Fruit fly (Drosophila melanogaster) whole organism, adult: ENCODE data around the gene CG6729.

Source experiments
- CG11617 ChIP-seq: fragments of 200-800 bp; sonication (Bioruptor generic); optimal IDR thresholded peaks from 2 replicates; lab custom pipeline; 2017; ENCODE audit warnings: mild to moderate bottlenecking, missing biosample characterization, missing genetic modification reagents, missing genetic modification characterization
- CG12768 ChIP-seq: fragments of 200-800 bp; sonication (Bioruptor generic); optimal IDR thresholded peaks from 2 replicates; lab custom pipeline; 2017; ENCODE audit warnings: missing biosample characterization, missing genetic modification characterization, mild to moderate bottlenecking, moderate library complexity, missing genetic modification reagents
- CG14711 ChIP-seq: fragments of 200-800 bp; sonication (Bioruptor generic); optimal IDR thresholded peaks from 2 replicates; lab custom pipeline; 2018; ENCODE audit warnings: missing biosample characterization, mild to moderate bottlenecking, missing genetic modification characterization, moderate library complexity
- CG1620 ChIP-seq: fragments of 200-800 bp; sonication (Bioruptor generic); optimal IDR thresholded peaks from 2 replicates; lab custom pipeline; 2016; ENCODE audit warnings: missing biosample characterization, missing genetic modification characterization
- CG33017 ChIP-seq: fragments of 200-800 bp; sonication (Bioruptor generic); optimal IDR thresholded peaks from 2 replicates; lab custom pipeline; 2018; ENCODE audit warnings: missing biosample characterization, mild to moderate bottlenecking, missing genetic modification characterization, moderate library complexity
- CG5204 ChIP-seq: fragments of 200-800 bp; sonication (Bioruptor generic); optimal IDR thresholded peaks from 2 replicates; lab custom pipeline; 2016; ENCODE audit warnings: missing biosample characterization, missing genetic modification characterization
- CG7045 ChIP-seq: fragments of 200-800 bp; sonication (Bioruptor generic); optimal IDR thresholded peaks from 2 replicates; lab custom pipeline; 2017; ENCODE audit warnings: missing biosample characterization, mild to moderate bottlenecking, missing genetic modification characterization
- CG7101 ChIP-seq: fragments of 200-800 bp; sonication (Bioruptor generic); optimal IDR thresholded peaks from 2 replicates; lab custom pipeline; 2018; ENCODE audit warnings: missing biosample characterization, mild to moderate bottlenecking, missing genetic modification characterization, moderate library complexity
- Clk ChIP-seq: fragments of 200-800 bp; sonication (Bioruptor generic); optimal IDR thresholded peaks from 2 replicates; lab custom pipeline; 2017; ENCODE audit warnings: missing biosample characterization, missing genetic modification characterization
- Crg-1 ChIP-seq: fragments of 200-800 bp; sonication (Bioruptor generic); optimal IDR thresholded peaks from 2 replicates; lab custom pipeline; 2016; ENCODE audit warnings: missing biosample characterization, missing genetic modification characterization
- Hr96 ChIP-seq: fragments of 200-800 bp; sonication (Bioruptor generic); optimal IDR thresholded peaks from 2 replicates; lab custom pipeline; 2016; ENCODE audit warnings: missing biosample characterization, missing genetic modification characterization
- Mnt ChIP-seq: fragments of 200-800 bp; sonication (Bioruptor generic); optimal IDR thresholded peaks from 2 replicates; lab custom pipeline; 2016; ENCODE audit warnings: missing biosample characterization, mild to moderate bottlenecking, missing genetic modification characterization
- bab1 ChIP-seq: fragments of 200-800 bp; sonication (Bioruptor generic); optimal IDR thresholded peaks from 3 replicates; lab custom pipeline; 2019; ENCODE audit warnings: missing biosample characterization, mild to moderate bottlenecking, missing genetic modification characterization, moderate library complexity
- cic ChIP-seq: fragments of 200-800 bp; sonication (Bioruptor generic); optimal IDR thresholded peaks from 2 replicates; lab custom pipeline; 2017; ENCODE audit warnings: missing biosample characterization, mild to moderate bottlenecking, missing genetic modification characterization, moderate library complexity
- cnc ChIP-seq, 2 experiments: fragments of >200 bp; optimal IDR thresholded peaks; 2 replicates each; lab custom pipeline; 2017
- kay ChIP-seq: fragments of 200-800 bp; sonication (Bioruptor generic); peaks from one replicate; lab custom pipeline; 2016; ENCODE audit warnings: missing biosample characterization, missing genetic modification characterization, borderline replicate concordance
- ovo ChIP-seq: fragments of 200-800 bp; sonication (Bioruptor generic); optimal IDR thresholded peaks from 2 replicates; lab custom pipeline; 2016; ENCODE audit warnings: missing biosample characterization, missing genetic modification characterization
- pad ChIP-seq: fragments of 200-800 bp; sonication (Bioruptor generic); optimal IDR thresholded peaks from 3 replicates; lab custom pipeline; 2017; ENCODE audit warnings: missing biosample characterization, missing genetic modification characterization, mild to moderate bottlenecking, moderate library complexity, missing genetic modification reagents
- tj ChIP-seq: fragments of 200-800 bp; sonication (Bioruptor generic); optimal IDR thresholded peaks from 3 replicates; lab custom pipeline; 2017; ENCODE audit warnings: missing biosample characterization, mild to moderate bottlenecking, missing genetic modification characterization, moderate library complexity
- toe ChIP-seq: fragments of 200-800 bp; sonication (Bioruptor generic); optimal IDR thresholded peaks from 2 replicates; lab custom pipeline; 2016; ENCODE audit warnings: missing biosample characterization, missing genetic modification characterization

The CG6729 gene

DNA sequence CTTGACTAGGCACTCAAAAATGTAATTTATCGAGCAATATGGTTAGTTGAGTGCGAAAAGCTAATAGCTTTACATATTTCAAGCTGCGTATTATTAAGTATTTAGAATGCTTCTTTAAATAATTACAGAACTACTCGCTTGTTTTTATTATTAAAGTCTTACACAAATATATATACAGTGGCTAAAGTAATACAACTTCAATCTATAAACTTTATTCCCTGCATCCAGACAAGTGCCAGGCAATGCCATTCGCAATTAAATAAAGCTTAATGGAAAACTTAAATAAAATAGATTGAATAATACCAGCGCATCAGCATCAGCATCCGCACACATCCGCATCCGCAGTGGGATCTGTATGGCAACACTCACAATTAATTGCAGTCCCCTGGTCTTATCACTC is 37.5 kb downstream of the CG6729 start:
- TF ChIP-seq Crg-1, result no peak

DNA sequence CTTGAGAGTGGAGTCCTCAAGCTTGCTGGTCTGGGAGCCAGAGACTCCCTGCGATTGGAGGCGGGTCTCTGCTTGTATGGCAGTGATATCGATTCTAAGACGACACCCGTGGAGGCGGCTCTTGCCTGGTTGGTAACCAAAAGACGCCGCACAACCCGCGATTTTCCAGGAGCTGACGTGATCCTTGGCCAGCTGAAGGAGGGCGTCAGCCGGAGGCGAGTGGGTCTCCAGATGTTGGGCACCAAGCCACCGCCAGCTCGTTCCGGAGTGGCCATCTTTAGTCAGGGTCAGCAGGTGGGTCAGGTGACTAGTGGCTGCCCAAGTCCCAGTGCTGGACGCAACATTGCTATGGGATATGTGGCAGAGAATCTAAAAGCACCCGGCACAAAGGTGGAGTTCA is 39.3 kb downstream of the CG6729 start:
- TF ChIP-seq cnc (optimal IDR thresholded peaks at IDR 0.05; lab: Kevin White, UChicago) (no peak), bab1 (GFP tag; lab: Kevin White, UChicago) (no peak), toe (GFP tag; lab: Kevin White, UChicago) (no peak), Clk (GFP tag; lab: Kevin White, UChicago) (no peak), CG7101 (tag; lab: Kevin White, UChicago) (no peak), CG11617 (GFP tag; lab: Kevin White, UChicago) (no peak), CG33017 (tag; lab: Kevin White, UChicago) (no peak), CG1620 (GFP tag; lab: Kevin White, UChicago) (no peak), cic (GFP tag; lab: Kevin White, UChicago) (no peak), CG7045 (GFP tag; lab: Kevin White, UChicago) (no peak), Crg-1 (no peak)

DNA sequence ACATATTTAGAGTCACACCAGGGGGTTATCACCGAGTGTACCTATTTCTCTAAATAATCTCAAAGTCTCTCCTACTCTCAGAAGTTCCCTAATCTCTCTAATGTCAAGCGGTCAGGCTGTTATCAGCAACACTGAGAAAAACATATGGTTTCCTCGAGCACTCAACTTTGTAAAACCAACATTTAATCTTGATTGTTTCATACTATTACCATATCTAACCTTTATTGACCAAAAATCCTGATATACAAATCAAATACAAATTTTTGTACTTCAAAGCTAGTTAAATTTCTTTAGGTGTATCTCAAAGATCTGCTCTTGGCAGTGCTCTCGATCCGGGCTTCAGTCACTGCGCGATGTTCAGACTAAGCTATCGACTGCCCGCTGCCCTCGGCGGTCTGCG is 40.5 kb downstream of the CG6729 start, which contains the start of gene CG6415:
TSS of gene CG6415 (plus strand) at position 341 of the 400 bp plus-strand sequence.
- TF ChIP-seq Clk (GFP tag; lab: Kevin White, UChicago), result peak; percentile 57
- TF ChIP-seq cnc (optimal IDR thresholded peaks at IDR 0.05; lab: Kevin White, UChicago), result no peak
- peak; percentile 72 for TF ChIP-seq toe (GFP tag; lab: Kevin White, UChicago)
- TF ChIP-seq CG7045 (GFP tag; lab: Kevin White, UChicago), result peak; percentile 78
- peak; percentile 75 for TF ChIP-seq CG14711
- peak; percentile 89 for TF ChIP-seq CG7101 (tag; lab: Kevin White, UChicago)
- peak; percentile 92 for TF ChIP-seq CG33017 (tag; lab: Kevin White, UChicago)
- TF ChIP-seq pad, result peak; percentile 59
- TF ChIP-seq cic (GFP tag; lab: Kevin White, UChicago), result peak; percentile 36
- no peak for TF ChIP-seq ovo
- no peak for TF ChIP-seq bab1 (GFP tag; lab: Kevin White, UChicago)
- peak; percentile 75 for TF ChIP-seq Hr96 (GFP tag; lab: Kevin White, UChicago)
- peak; percentile 83 for TF ChIP-seq CG5204 (GFP tag; lab: Kevin White, UChicago)
- TF ChIP-seq tj (GFP tag; lab: Kevin White, UChicago), result peak; percentile 45
- peak; percentile 10 for TF ChIP-seq Crg-1
- peak; percentile 7 for TF ChIP-seq CG1620 (GFP tag; lab: Kevin White, UChicago)
- peak; percentile 58 for TF ChIP-seq Mnt (GFP tag; lab: Kevin White, UChicago)
- peak; percentile 70 for TF ChIP-seq CG11617 (GFP tag; lab: Kevin White, UChicago)
- no peak for TF ChIP-seq kay (GFP tag; lab: Kevin White, UChicago)
- peak; percentile 86 for TF ChIP-seq CG12768

DNA sequence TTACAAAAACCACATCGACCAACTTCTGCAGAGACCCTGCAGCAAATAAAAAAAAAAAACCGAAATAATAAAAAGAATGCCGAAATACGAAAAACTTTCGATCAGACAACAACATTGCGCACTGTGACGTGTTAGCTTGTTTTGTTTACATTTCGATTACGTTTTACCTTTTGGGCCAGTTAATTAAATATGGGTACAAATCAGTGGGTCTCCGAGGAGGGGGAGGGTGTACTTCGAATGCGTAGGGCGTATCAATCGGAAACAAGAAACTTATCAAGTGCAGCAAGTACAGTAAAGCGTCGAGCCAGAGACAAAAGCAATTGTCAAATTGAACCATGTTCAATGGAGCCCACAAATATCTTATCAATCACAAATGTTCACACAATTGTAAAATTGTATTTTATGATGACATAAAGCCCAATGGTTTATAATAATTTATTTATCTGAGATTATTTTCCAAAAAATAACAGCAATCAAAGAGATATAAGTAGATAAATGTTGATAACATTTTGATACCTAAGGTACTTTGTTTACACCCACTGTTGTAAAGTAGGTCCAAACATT is 42.2 kb downstream of the CG6729 start, which contains the start of gene Lip1:
TSS of gene Lip1 (minus strand) at position 46 of the 564 bp plus-strand sequence.
- TF ChIP-seq toe (GFP tag; lab: Kevin White, UChicago), result no peak
- no peak for TF ChIP-seq Hr96 (GFP tag; lab: Kevin White, UChicago)
- no peak for TF ChIP-seq CG33017 (tag; lab: Kevin White, UChicago)
- TF ChIP-seq CG11617 (GFP tag; lab: Kevin White, UChicago), result no peak
- no peak for TF ChIP-seq Mnt (GFP tag; lab: Kevin White, UChicago)
- no peak for TF ChIP-seq CG14711
- no peak for TF ChIP-seq ovo
- no peak for TF ChIP-seq Clk (GFP tag; lab: Kevin White, UChicago)
- TF ChIP-seq cic (GFP tag; lab: Kevin White, UChicago), result no peak
- TF ChIP-seq cnc (optimal IDR thresholded peaks at IDR 0.05; lab: Kevin White, UChicago), result no peak
- no peak for TF ChIP-seq kay (GFP tag; lab: Kevin White, UChicago)
- no peak for TF ChIP-seq CG7101 (tag; lab: Kevin White, UChicago)
- no peak for TF ChIP-seq pad

DNA sequence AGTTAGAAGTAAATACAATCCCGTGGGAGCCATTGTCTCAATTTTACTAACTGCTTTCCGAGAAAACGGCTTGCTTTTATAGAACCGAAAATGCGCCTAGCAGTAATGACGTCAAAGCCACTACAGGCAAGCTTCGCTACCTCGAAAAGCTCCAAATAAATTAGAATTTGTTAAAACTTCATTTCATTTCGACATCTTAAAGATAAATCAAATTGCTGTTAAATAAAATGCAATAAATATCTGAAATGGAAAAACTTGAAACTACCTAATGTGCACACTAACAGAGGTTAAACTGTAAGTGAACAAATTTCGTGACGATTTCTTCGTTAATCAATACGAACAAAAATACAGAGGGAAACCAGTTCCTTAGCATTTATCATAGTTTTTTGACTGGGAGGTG is 45.7 kb downstream of the CG6729 start, which contains the start of gene CG7300:
TSS of gene CG7300 (minus strand) at position 52 of the 400 bp plus-strand sequence.
- TF ChIP-seq cnc (optimal IDR thresholded peaks at IDR 0.05; lab: Kevin White, UChicago) (no peak), CG12768 (no peak), CG33017 (tag; lab: Kevin White, UChicago) (no peak), CG5204 (GFP tag; lab: Kevin White, UChicago) (no peak), Clk (GFP tag; lab: Kevin White, UChicago) (no peak), ovo (no peak), toe (GFP tag; lab: Kevin White, UChicago) (no peak), pad (no peak), bab1 (GFP tag; lab: Kevin White, UChicago) (no peak), Hr96 (GFP tag; lab: Kevin White, UChicago) (no peak), CG14711 (no peak), cic (GFP tag; lab: Kevin White, UChicago) (no peak)

DNA sequence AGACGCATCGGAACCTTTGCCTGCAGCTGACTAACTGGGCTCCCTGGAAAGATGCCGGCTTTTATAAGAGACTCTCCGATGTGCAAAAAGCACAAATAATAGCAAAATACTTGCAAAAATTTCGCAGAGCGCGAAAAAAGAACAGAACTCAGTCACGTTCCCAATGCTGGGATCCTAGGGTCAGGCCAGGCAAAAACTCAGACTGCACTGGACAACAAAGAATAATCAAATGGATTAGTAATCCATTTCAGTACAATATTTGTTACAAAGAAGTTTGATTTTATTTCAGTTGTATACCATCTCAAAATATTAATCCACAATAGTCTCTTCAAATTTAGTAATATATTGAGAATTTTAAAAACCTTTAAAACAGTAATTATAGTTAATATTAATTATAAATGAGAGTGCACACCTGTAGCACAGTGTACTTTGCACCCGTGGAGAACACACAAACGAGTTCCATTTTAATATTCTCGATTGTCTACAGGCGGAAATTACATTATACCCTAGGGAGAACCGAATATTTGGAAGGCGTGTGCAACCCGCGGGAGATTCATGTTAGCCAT is 49.6 kb downstream of the CG6729 start, which contains the start of gene CG17108:
TSS of gene CG17108 (minus strand) at position 51 of the 566 bp plus-strand sequence.
- TF ChIP-seq ovo (no peak), pad (no peak), CG11617 (GFP tag; lab: Kevin White, UChicago) (no peak), CG33017 (tag; lab: Kevin White, UChicago) (peak; percentile 78), Mnt (GFP tag; lab: Kevin White, UChicago) (no peak), CG14711 (peak; percentile 38), tj (GFP tag; lab: Kevin White, UChicago) (no peak), CG1620 (GFP tag; lab: Kevin White, UChicago) (no peak), CG7101 (tag; lab: Kevin White, UChicago) (peak; percentile 17), bab1 (GFP tag; lab: Kevin White, UChicago) (no peak), CG12768 (no peak), CG7045 (GFP tag; lab: Kevin White, UChicago) (no peak), kay (GFP tag; lab: Kevin White, UChicago) (peak; percentile 75), toe (GFP tag; lab: Kevin White, UChicago) (no peak)
